Worm (Caenorhabditis elegans) whole organism, L1 larva: ENCODE measurements around the gene nlp-11.

Experiments
- C16A3.4 ChIP-seq: fragments of 150-350 bp; optimal IDR thresholded peaks from 2 replicates; lab custom pipeline; 2014; ENCODE audit warnings: missing biosample characterization, missing genetic modification characterization
- C34B4.2 ChIP-seq: sonication (generic microtip); optimal IDR thresholded peaks from 2 replicates; lab custom pipeline; 2017; ENCODE audit warnings: mild to moderate bottlenecking, missing genetic modification characterization, missing compliant biosample characterization
- F16B12.6 ChIP-seq: fragments of 150-350 bp; optimal IDR thresholded peaks from 2 replicates; lab custom pipeline; 2014; ENCODE audit warnings: missing biosample characterization, missing genetic modification characterization
- Y116A8C.19 ChIP-seq: sonication (generic microtip); optimal IDR thresholded peaks from 2 replicates; lab custom pipeline; 2016; ENCODE audit warnings: missing compliant biosample characterization, missing genetic modification characterization, borderline replicate concordance
- aha-1 ChIP-seq: fragments of 150-350 bp; optimal IDR thresholded peaks from 2 replicates; lab custom pipeline; 2014; ENCODE audit warnings: missing biosample characterization, missing genetic modification characterization
- ama-1 ChIP-seq: fragments of 150-350 bp; optimal IDR thresholded peaks from 2 replicates; lab custom pipeline; 2014
- blmp-1 ChIP-seq: fragments of 150-350 bp; optimal IDR thresholded peaks from 2 replicates; lab custom pipeline; 2014; ENCODE audit warnings: missing biosample characterization, missing genetic modification characterization
- ceh-63 ChIP-seq: fragments of 200-800 bp; sonication (Bioruptor generic); optimal IDR thresholded peaks from 2 replicates; lab custom pipeline; 2018; ENCODE audit warnings: mild to moderate bottlenecking, missing genetic modification characterization, missing compliant biosample characterization
- ceh-8 ChIP-seq: fragments of 200-800 bp; sonication (Bioruptor generic); optimal IDR thresholded peaks from 2 replicates; lab custom pipeline; 2018; ENCODE audit warnings: mild to moderate bottlenecking, missing genetic modification characterization, moderate library complexity, missing compliant biosample characterization
- ceh-82 ChIP-seq, 3 experiments: fragments of 150-350 bp in 1 of 3; sonication (generic microtip) in 2 of 3; optimal IDR thresholded peaks; 2 replicates each; lab custom pipeline; 2014 to 2017; ENCODE audit warnings: missing biosample characterization in 3 of 3, missing genetic modification characterization in 3 of 3
- ces-1 ChIP-seq: fragments of 150-350 bp; optimal IDR thresholded peaks from 2 replicates; lab custom pipeline; 2014; ENCODE audit warnings: missing biosample characterization, missing genetic modification reagents, missing genetic modification characterization
- efl-1 ChIP-seq, 4 experiments: fragments of 150-350 bp; optimal IDR thresholded peaks in 3 of 4; peaks in 1 of 4; 1 replicate in 1 of 4; 2 replicates in 3 of 4; lab custom pipeline; 2014; ENCODE audit warnings: missing biosample characterization in 2 of 4, missing genetic modification characterization in 2 of 4, missing genetic modification reagents in 2 of 4
- efl-3 ChIP-seq: fragments of 200-800 bp; sonication (Bioruptor generic); optimal IDR thresholded peaks from 2 replicates; lab custom pipeline; 2018; ENCODE audit warnings: mild to moderate bottlenecking, missing genetic modification characterization, missing compliant biosample characterization
- egl-13 ChIP-seq: sonication (generic microtip); optimal IDR thresholded peaks from 2 replicates; lab custom pipeline; 2016; ENCODE audit warnings: missing genotype, missing genetic modification reagents, missing genetic modification characterization, missing compliant biosample characterization
- egl-27 ChIP-seq, 2 experiments: fragments of 150-350 bp in 1 of 2; sonication (generic microtip); optimal IDR thresholded peaks; 3 replicates each; lab custom pipeline; 2017 to 2018; ENCODE audit warnings: missing biosample characterization in 2 of 2, missing genetic modification characterization in 2 of 2, missing genetic modification reagents in 2 of 2
- elt-2 ChIP-seq: sonication (generic microtip); optimal IDR thresholded peaks from 2 replicates; lab custom pipeline; 2016; ENCODE audit warnings: missing genetic modification characterization, mild to moderate bottlenecking, inconsistent platforms, missing compliant biosample characterization, missing genetic modification reagents
- elt-3 ChIP-seq, 6 experiments: fragments of 150-350 bp in 1 of 6; sonication (generic microtip); optimal IDR thresholded peaks; 2 replicates each; lab custom pipeline; 2017 to 2018; ENCODE audit warnings: missing biosample characterization in 6 of 6, missing genetic modification characterization in 6 of 6, inconsistent platforms in 1 of 6
- ets-5 ChIP-seq: fragments of 200-800 bp; sonication (Bioruptor generic); IDR thresholded peaks from 2 replicates; pipeline ENCODE4 v1.3.6; 2022; ENCODE audit warnings: missing genetic modification characterization, missing compliant biosample characterization
- fkh-8 ChIP-seq: sonication (generic microtip); optimal IDR thresholded peaks from 2 replicates; lab custom pipeline; 2016; ENCODE audit warnings: mild to moderate bottlenecking, missing genetic modification characterization, missing compliant biosample characterization
- hlh-4 ChIP-seq: sonication (generic microtip); optimal IDR thresholded peaks from 2 replicates; lab custom pipeline; 2016; ENCODE audit warnings: mild to moderate bottlenecking, missing genetic modification characterization, missing compliant biosample characterization
- lin-13 ChIP-seq: fragments of 150-350 bp; optimal IDR thresholded peaks from 2 replicates; lab custom pipeline; 2014; ENCODE audit warnings: missing biosample characterization, missing genetic modification reagents, missing genetic modification characterization
- lin-14 ChIP-seq: fragments of 200-800 bp; sonication (Bioruptor generic); optimal IDR thresholded peaks from 2 replicates; lab custom pipeline; 2018; ENCODE audit warnings: mild to moderate bottlenecking, missing genetic modification characterization, moderate library complexity, missing compliant biosample characterization
- lin-39 ChIP-seq: fragments of 150-350 bp; optimal IDR thresholded peaks from 2 replicates; lab custom pipeline; 2014; ENCODE audit warnings: missing biosample characterization, missing genetic modification reagents, missing genetic modification characterization
- lsy-2 ChIP-seq, 2 experiments: fragments of 150-350 bp; optimal IDR thresholded peaks; 2 replicates each; lab custom pipeline; 2014; ENCODE audit warnings: missing biosample characterization in 2 of 2, missing genetic modification characterization in 2 of 2
- mab-9 ChIP-seq: fragments of 200-800 bp; sonication (Bioruptor generic); IDR thresholded peaks from 2 replicates; pipeline ENCODE4 v1.3.6; 2022; ENCODE audit warnings: missing genetic modification reagents, missing genetic modification characterization, missing compliant biosample characterization
- mdl-1 ChIP-seq, 2 experiments: fragments of 150-350 bp; optimal IDR thresholded peaks; 2 replicates each; lab custom pipeline; 2014 to 2017; ENCODE audit warnings: missing biosample characterization in 2 of 2, missing genetic modification characterization in 2 of 2, inconsistent platforms in 1 of 2
- nhr-11 ChIP-seq: fragments of 150-350 bp; optimal IDR thresholded peaks from 2 replicates; lab custom pipeline; 2014; ENCODE audit warnings: missing biosample characterization, missing genetic modification characterization
- nhr-20 ChIP-seq: sonication (generic microtip); optimal IDR thresholded peaks from 2 replicates; lab custom pipeline; 2016; ENCODE audit warnings: mild to moderate bottlenecking, missing genetic modification characterization, missing compliant biosample characterization
- nhr-237 ChIP-seq: fragments of 150-350 bp; optimal IDR thresholded peaks from 2 replicates; lab custom pipeline; 2014; ENCODE audit warnings: missing biosample characterization, missing genetic modification characterization
- nhr-47 ChIP-seq: sonication (generic microtip); optimal IDR thresholded peaks from 2 replicates; lab custom pipeline; 2016; ENCODE audit warnings: mild to moderate bottlenecking, missing genetic modification characterization, moderate library complexity, missing compliant biosample characterization
- nhr-71 ChIP-seq: sonication (generic microtip); optimal IDR thresholded peaks from 2 replicates; lab custom pipeline; 2016; ENCODE audit warnings: mild to moderate bottlenecking, missing genetic modification characterization, moderate library complexity, missing compliant biosample characterization
- nhr-85 ChIP-seq: sonication (generic microtip); peaks from one replicate; lab custom pipeline; 2016; ENCODE audit warnings: missing genetic modification characterization, inconsistent platforms, missing compliant biosample characterization
- skn-1 ChIP-seq: fragments of 150-350 bp; optimal IDR thresholded peaks from 2 replicates; lab custom pipeline; 2014; ENCODE audit warnings: missing biosample characterization, missing genetic modification characterization
- snpc-4 ChIP-seq: fragments of 150-350 bp; optimal IDR thresholded peaks from 2 replicates; lab custom pipeline; 2014; ENCODE audit warnings: missing biosample characterization, missing genetic modification characterization
- snu-23 ChIP-seq: sonication (generic microtip); optimal IDR thresholded peaks from 2 replicates; lab custom pipeline; 2016; ENCODE audit warnings: missing genetic modification characterization, missing compliant biosample characterization
- sox-4 ChIP-seq: sonication (generic microtip); optimal IDR thresholded peaks from 2 replicates; lab custom pipeline; 2016; ENCODE audit warnings: missing genetic modification characterization, missing compliant biosample characterization
- swsn-7 ChIP-seq: sonication (generic microtip); optimal IDR thresholded peaks from 2 replicates; lab custom pipeline; 2016; ENCODE audit warnings: missing genetic modification characterization, missing compliant biosample characterization
- tbx-2 ChIP-seq: sonication (generic microtip); optimal IDR thresholded peaks from 2 replicates; lab custom pipeline; 2016; ENCODE audit warnings: missing genetic modification characterization, missing compliant biosample characterization
- tlp-1 ChIP-seq: fragments of 150-350 bp; optimal IDR thresholded peaks from 2 replicates; lab custom pipeline; 2014; ENCODE audit warnings: missing biosample characterization, missing genetic modification characterization
- unc-130 ChIP-seq: fragments of 150-350 bp; optimal IDR thresholded peaks from 2 replicates; lab custom pipeline; 2017; ENCODE audit warnings: missing biosample characterization, missing genetic modification characterization, inconsistent platforms
- unc-30 ChIP-seq: sonication (generic microtip); optimal IDR thresholded peaks from 2 replicates; lab custom pipeline; 2017; ENCODE audit warnings: missing biosample characterization, missing genetic modification characterization
- unc-62 ChIP-seq: fragments of 150-350 bp; optimal IDR thresholded peaks from 2 replicates; lab custom pipeline; 2014; ENCODE audit warnings: missing biosample characterization, missing genetic modification reagents, missing genetic modification characterization
- unc-98 ChIP-seq: fragments of 200-800 bp; sonication (Bioruptor generic); IDR thresholded peaks from 2 replicates; pipeline ENCODE4 v1.3.6; 2022; ENCODE audit warnings: missing genetic modification characterization, missing compliant biosample characterization
- xbp-1 ChIP-seq: sonication (generic microtip); optimal IDR thresholded peaks from 2 replicates; lab custom pipeline; 2016; ENCODE audit warnings: missing genetic modification characterization, missing compliant biosample characterization
- zip-4 ChIP-seq: fragments of 200-800 bp; sonication (Bioruptor generic); optimal IDR thresholded peaks from 2 replicates; lab custom pipeline; 2018; ENCODE audit warnings: mild to moderate bottlenecking, missing genetic modification characterization, moderate library complexity, missing compliant biosample characterization
- ztf-4 ChIP-seq: fragments of 150-350 bp; optimal IDR thresholded peaks from 2 replicates; lab custom pipeline; 2014; ENCODE audit warnings: missing biosample characterization, missing genetic modification characterization

nlp-11 gene

ce11 chrII:9668959-9669358 is 22.8 kb downstream of the nlp-11 start, which contains the start of gene taf-8 (continued):
- peak; percentile 66 for TF ChIP-seq xbp-1
- peak; percentile 9 to 69 (median 62) for TF ChIP-seq ceh-82 (tag; optimal IDR thresholded peaks at IDR 0.05; lab: Kevin White, UChicago)
- TF ChIP-seq C34B4.2, result no peak
- TF ChIP-seq ets-5 (GFP tag; lab: Robert Waterston, UW), result no peak
- peak; percentile 84 for TF ChIP-seq nhr-85 (tag; lab: Kevin White, UChicago)
- TF ChIP-seq F16B12.6 (tag; lab: Kevin White, UChicago), result peak; percentile 31
- TF ChIP-seq fkh-8 (tag; lab: Kevin White, UChicago), result peak; percentile 54
- peak; percentile 60 for TF ChIP-seq nhr-11 (tag; lab: Kevin White, UChicago)
- TF ChIP-seq mab-9, result no peak
- no peak for TF ChIP-seq Y116A8C.19 (tag; lab: Kevin White, UChicago)
- peak; percentile 57 for TF ChIP-seq lin-39 (tag; lab: Kevin White, UChicago)
- peak; percentile 69 for TF ChIP-seq C16A3.4 (tag; lab: Kevin White, UChicago)
- no peak for TF ChIP-seq ces-1 (GFP tag; lab: Kevin White, UChicago)
- no peak for TF ChIP-seq ztf-4
- no peak for TF ChIP-seq zip-4 (GFP tag; lab: Kevin White, UChicago)
- TF ChIP-seq swsn-7 (tag; lab: Kevin White, UChicago), result peak; percentile 71

DNA sequence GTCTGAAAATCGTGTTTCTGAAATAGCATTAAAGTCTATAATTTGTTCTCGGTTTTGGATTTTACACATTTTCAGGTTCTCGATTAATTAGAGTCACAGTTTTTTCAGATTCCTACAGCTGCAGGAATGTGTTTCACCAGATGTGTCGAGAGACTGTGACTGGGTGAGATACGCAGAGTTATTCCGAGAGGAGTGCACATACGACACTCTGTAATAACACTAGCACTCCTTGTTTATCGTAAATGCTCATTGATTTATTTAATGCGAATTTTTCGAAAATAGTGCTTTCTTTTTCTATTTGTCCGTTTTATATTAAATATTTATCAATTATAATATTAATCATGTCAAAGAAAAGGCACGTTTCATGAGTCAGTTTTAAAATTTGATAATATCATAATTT is 24.4 kb downstream of the nlp-11 start, which contains the start of gene ZK1320.11:
TSS of gene ZK1320.11 (plus strand) at position 243 of the 400 bp plus-strand sequence.
- TF ChIP-seq tlp-1 (no peak), F16B12.6 (tag; lab: Kevin White, UChicago) (no peak), unc-130 (tag; lab: Kevin White, UChicago) (no peak), ceh-82 (tag; optimal IDR thresholded peaks at IDR 0.05; lab: Kevin White, UChicago) (peak in 1 of 3 experiments; percentile 9), lsy-2 (tag; optimal IDR thresholded peaks at IDR 0.05; lab: Kevin White, UChicago) (peak in 1 of 2 experiments; percentile 58), snpc-4 (tag; lab: Kevin White, UChicago) (no peak), unc-62 (GFP tag; lab: Kevin White, UChicago) (no peak), skn-1 (tag; lab: Kevin White, UChicago) (no peak), efl-1 (optimal IDR thresholded peaks at IDR 0.05; lab: Kevin White, UChicago) (peak; percentile 21 to 27), efl-1 (GFP tag; optimal IDR thresholded peaks at IDR 0.05 in 1 of 2; lab: Kevin White, UChicago) (no peak), lin-14 (GFP tag; lab: Kevin White, UChicago) (peak; percentile 5), unc-98 (no peak), nhr-47 (tag; lab: Kevin White, UChicago) (no peak), ceh-8 (GFP tag; lab: Kevin White, UChicago) (no peak), hlh-4 (tag; lab: Kevin White, UChicago) (peak; percentile 22), sox-4 (tag; lab: Kevin White, UChicago) (no peak), nhr-71 (tag; lab: Kevin White, UChicago) (peak; percentile 25)

DNA sequence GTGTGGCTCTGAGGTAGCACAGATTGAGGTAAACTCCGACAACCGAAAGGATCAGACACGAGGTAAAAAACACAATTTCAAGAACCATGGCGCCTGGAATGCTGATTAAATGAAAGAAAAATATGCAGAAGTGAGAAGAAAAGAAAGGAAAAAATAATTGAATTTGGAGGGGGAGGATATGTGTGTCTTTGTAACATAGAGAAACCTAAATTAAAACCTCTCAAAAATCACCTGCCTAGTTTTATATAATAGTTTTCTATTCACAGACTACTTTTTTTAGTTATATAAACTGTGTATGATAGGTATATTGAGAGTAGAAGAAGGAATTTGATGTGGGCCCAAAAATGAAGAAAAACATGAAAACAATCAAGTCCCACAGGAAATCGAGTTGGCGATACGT is 26.2 kb downstream of the nlp-11 start, which contains the start of gene ZK1320.5:
TSS of gene ZK1320.5 (minus strand) at position 101 of the 400 bp plus-strand sequence.
- TF ChIP-seq lin-14 (GFP tag; lab: Kevin White, UChicago) (peak; percentile 15), ceh-82 (tag; optimal IDR thresholded peaks at IDR 0.05; lab: Kevin White, UChicago) (no peak), efl-3 (GFP tag; lab: Kevin White, UChicago) (no peak), lin-13 (GFP tag; lab: Kevin White, UChicago) (no peak), nhr-71 (tag; lab: Kevin White, UChicago) (peak; percentile 22), zip-4 (GFP tag; lab: Kevin White, UChicago) (no peak), fkh-8 (tag; lab: Kevin White, UChicago) (peak; percentile 38)

- TF ChIP-seq nhr-71 (tag; lab: Kevin White, UChicago) (peak; percentile 18), zip-4 (GFP tag; lab: Kevin White, UChicago) (no peak), efl-3 (GFP tag; lab: Kevin White, UChicago) (no peak), nhr-20 (tag; lab: Kevin White, UChicago) (peak; percentile 47), aha-1 (no peak), elt-3 (tag; optimal IDR thresholded peaks at IDR 0.05; lab: Kevin White, UChicago) (peak in 1 of 6 experiments; percentile 38), elt-2 (tag; lab: Kevin White, UChicago) (no peak), snu-23 (GFP tag; lab: Kevin White, UChicago) (no peak), unc-130 (tag; lab: Kevin White, UChicago) (no peak), tbx-2 (no peak), ets-5 (GFP tag; lab: Robert Waterston, UW) (no peak), ama-1 (lab: Kevin White, UChicago) (no peak), blmp-1 (tag; lab: Kevin White, UChicago) (peak; percentile 26), nhr-85 (tag; lab: Kevin White, UChicago) (peak; percentile 66), unc-30 (tag; lab: Kevin White, UChicago) (no peak), egl-27 (tag; optimal IDR thresholded peaks at IDR 0.05; lab: Kevin White, UChicago) (no peak), lin-14 (GFP tag; lab: Kevin White, UChicago) (peak; percentile 10), nhr-237 (tag; lab: Kevin White, UChicago) (no peak), ceh-63 (no peak), egl-13 (no peak), mdl-1 (tag; optimal IDR thresholded peaks at IDR 0.05; lab: Kevin White, UChicago) (no peak)
Observed at ce11 chrII:9662797-9663196, 28.9 kb downstream of the nlp-11 start, which contains the start of gene cyp-13A10. Gene cyp-13A10, minus strand, starts transcription at chrII:9662884.
